Fruit fly (Drosophila melanogaster) whole organism, embryonic: ENCODE results near the gene mei-P26.

Source experiments
- Atf-2 ChIP-seq: fragments of 200-800 bp; sonication (Bioruptor generic); optimal IDR thresholded peaks from 2 replicates; lab custom pipeline; 2016; ENCODE audit warnings: missing biosample characterization, missing genetic modification characterization
- B-H2 ChIP-seq: fragments of 200-800 bp; sonication (Bioruptor generic); optimal IDR thresholded peaks from 2 replicates; lab custom pipeline; 2018; ENCODE audit warnings: missing biosample characterization, mild to moderate bottlenecking, missing genetic modification characterization
- BtbVII ChIP-seq: fragments of 200-800 bp; sonication (Bioruptor generic); optimal IDR thresholded peaks from 3 replicates; lab custom pipeline; 2017; ENCODE audit warnings: missing biosample characterization, mild to moderate bottlenecking, missing genetic modification characterization
- CG10267 ChIP-seq: fragments of 200-800 bp; sonication (Bioruptor generic); optimal IDR thresholded peaks from 2 replicates; lab custom pipeline; 2018; ENCODE audit warnings: missing biosample characterization, mild to moderate bottlenecking, missing genetic modification characterization, moderate library complexity
- CG10543 ChIP-seq: fragments of 200-800 bp; sonication (Bioruptor generic); optimal IDR thresholded peaks from 3 replicates; lab custom pipeline; 2017; ENCODE audit warnings: missing biosample characterization, mild to moderate bottlenecking, missing genetic modification characterization, moderate library complexity
- CG11085 ChIP-seq: fragments of 200-800 bp; sonication (Bioruptor generic); IDR thresholded peaks from 2 replicates; pipeline ENCODE4 v1.3.6; 2022; ENCODE audit warnings: missing biosample characterization, missing genetic modification characterization
- CG12104 ChIP-seq: fragments of 200-800 bp; sonication (Bioruptor generic); optimal IDR thresholded peaks from 3 replicates; lab custom pipeline; 2016; ENCODE audit warnings: missing biosample characterization, missing genetic modification characterization
- CG12659 ChIP-seq: fragments of 200-800 bp; sonication (Bioruptor generic); optimal IDR thresholded peaks from 3 replicates; lab custom pipeline; 2017; ENCODE audit warnings: mild to moderate bottlenecking, missing biosample characterization, missing genetic modification reagents, missing genetic modification characterization
- CG13123 ChIP-seq: fragments of 200-800 bp; sonication (Bioruptor generic); optimal IDR thresholded peaks from 2 replicates; lab custom pipeline; 2016; ENCODE audit warnings: missing biosample characterization, missing genetic modification characterization
- CG13287 ChIP-seq: fragments of 200-800 bp; sonication (Bioruptor generic); IDR thresholded peaks from 2 replicates; pipeline ENCODE4 v1.3.6; 2022; ENCODE audit warnings: missing biosample characterization, missing genetic modification characterization; ENCODE audit not compliant: partially characterized antibody
- CG13424 ChIP-seq: fragments of 200-800 bp; sonication (Bioruptor generic); optimal IDR thresholded peaks from 2 replicates; lab custom pipeline; 2019; ENCODE audit warnings: missing biosample characterization, mild to moderate bottlenecking, missing genetic modification characterization, moderate library complexity
- CG16779 ChIP-seq: fragments of 200-800 bp; sonication (Bioruptor generic); IDR thresholded peaks from 2 replicates; pipeline ENCODE4 v1.3.6; 2022; ENCODE audit warnings: missing biosample characterization, missing genetic modification characterization
- CG17568 ChIP-seq: fragments of 200-800 bp; sonication (Bioruptor generic); optimal IDR thresholded peaks from 2 replicates; lab custom pipeline; 2018; ENCODE audit warnings: missing biosample characterization, mild to moderate bottlenecking, missing genetic modification characterization, moderate library complexity
- CG32767 ChIP-seq: fragments of 200-800 bp; sonication (Bioruptor generic); IDR thresholded peaks from 2 replicates; pipeline ENCODE4 v1.3.6; 2022; ENCODE audit warnings: missing biosample characterization, missing genetic modification characterization
- CG32772 ChIP-seq: fragments of 200-800 bp; sonication (Bioruptor generic); IDR thresholded peaks from 2 replicates; pipeline ENCODE4 v1.3.6; 2022; ENCODE audit warnings: missing biosample characterization, missing genetic modification characterization
- CG4707 ChIP-seq: fragments of 200-800 bp; sonication (Bioruptor generic); optimal IDR thresholded peaks from 2 replicates; lab custom pipeline; 2018; ENCODE audit warnings: missing biosample characterization, mild to moderate bottlenecking, missing genetic modification characterization, moderate library complexity
- Dfd ChIP-seq, 2 experiments: fragments of >200 bp; optimal IDR thresholded peaks; 2 replicates each; lab custom pipeline; 2017; ENCODE audit warnings: missing biosample characterization in 2 of 2, missing genetic modification characterization in 2 of 2
- Dp ChIP-seq: fragments of 200-800 bp; sonication (Bioruptor generic); optimal IDR thresholded peaks from 2 replicates; lab custom pipeline; 2018; ENCODE audit warnings: missing biosample characterization, mild to moderate bottlenecking, missing genetic modification characterization, moderate library complexity
- E2f2 ChIP-seq: fragments of 200-800 bp; sonication (Bioruptor generic); IDR thresholded peaks from 2 replicates; pipeline ENCODE4 v1.3.6; 2022; ENCODE audit warnings: missing biosample characterization, missing genetic modification characterization
- HLH3B ChIP-seq: fragments of 200-800 bp; sonication (Bioruptor generic); IDR thresholded peaks from 2 replicates; pipeline ENCODE4 v1.3.6; 2022; ENCODE audit warnings: missing biosample characterization, missing genetic modification characterization
- Hr78 ChIP-seq, 2 experiments: fragments of 200-800 bp in 1 of 2; fragments of >200 bp in 1 of 2; sonication (Bioruptor generic) in 1 of 2; optimal IDR thresholded peaks; 2 replicates each; lab custom pipeline; 2017 to 2019; ENCODE audit warnings: missing biosample characterization in 2 of 2, missing genetic modification characterization in 2 of 2, mild to moderate bottlenecking in 1 of 2, moderate library complexity in 1 of 2
- Lhr ChIP-seq: fragments of 200-800 bp; sonication (Bioruptor generic); optimal IDR thresholded peaks from 3 replicates; lab custom pipeline; 2017; ENCODE audit warnings: mild to moderate bottlenecking, missing biosample characterization, missing genetic modification reagents, missing genetic modification characterization
- Med ChIP-seq: fragments of 200-800 bp; sonication (Bioruptor generic); peaks from one replicate; lab custom pipeline; 2016; ENCODE audit warnings: missing biosample characterization, missing genetic modification characterization, mild to moderate bottlenecking, inconsistent platforms, moderate library complexity
- NC2α ChIP-seq: fragments of 200-800 bp; sonication (Bioruptor generic); optimal IDR thresholded peaks from 2 replicates; lab custom pipeline; 2016; ENCODE audit warnings: missing biosample characterization, missing genetic modification characterization
- PHDP ChIP-seq: fragments of 200-800 bp; sonication (Bioruptor generic); optimal IDR thresholded peaks from 3 replicates; lab custom pipeline; 2018; ENCODE audit warnings: missing biosample characterization, mild to moderate bottlenecking, missing genetic modification characterization, moderate library complexity
- ara ChIP-seq: fragments of 200-800 bp; sonication (Bioruptor generic); IDR thresholded peaks from 2 replicates; pipeline ENCODE4 v1.3.6; 2022; ENCODE audit warnings: missing biosample characterization, missing genetic modification characterization
- ash1 ChIP-seq: fragments of 200-800 bp; sonication (Bioruptor generic); optimal IDR thresholded peaks from 2 replicates; lab custom pipeline; 2018; ENCODE audit warnings: missing biosample characterization, mild to moderate bottlenecking, missing genetic modification characterization
- chn ChIP-seq: fragments of 200-800 bp; sonication (Bioruptor generic); optimal IDR thresholded peaks from 2 replicates; lab custom pipeline; 2016; ENCODE audit warnings: missing biosample characterization, missing genetic modification characterization
- esg ChIP-seq: fragments of 200-800 bp; sonication (Bioruptor generic); conservative IDR thresholded peaks from 2 replicates; pipeline ENCODE4 v1.3.6; 2022; ENCODE audit warnings: missing biosample characterization, missing genetic modification characterization
- eyg ChIP-seq: fragments of 200-800 bp; sonication (Bioruptor generic); optimal IDR thresholded peaks from 3 replicates; lab custom pipeline; 2016; ENCODE audit warnings: missing biosample characterization, missing genetic modification characterization
- fd64A ChIP-seq: fragments of 200-800 bp; sonication (Bioruptor generic); optimal IDR thresholded peaks from 3 replicates; lab custom pipeline; 2018; ENCODE audit warnings: missing biosample characterization, mild to moderate bottlenecking, missing genetic modification characterization
- fd96Cb ChIP-seq: fragments of 200-800 bp; sonication (Bioruptor generic); optimal IDR thresholded peaks from 2 replicates; lab custom pipeline; 2018; ENCODE audit warnings: missing biosample characterization, mild to moderate bottlenecking, missing genetic modification characterization, moderate library complexity
- gcm2 ChIP-seq: fragments of 200-800 bp; sonication (Bioruptor generic); optimal IDR thresholded peaks from 2 replicates; lab custom pipeline; 2016; ENCODE audit warnings: missing biosample characterization, missing genetic modification characterization
- hbn ChIP-seq: fragments of 200-800 bp; sonication (Bioruptor generic); IDR thresholded peaks from 2 replicates; pipeline ENCODE4 v1.3.6; 2022; ENCODE audit warnings: missing biosample characterization, missing genetic modification characterization; ENCODE audit not compliant: partially characterized antibody
- kah ChIP-seq: fragments of 200-800 bp; sonication (Bioruptor generic); optimal IDR thresholded peaks from 2 replicates; lab custom pipeline; 2018; ENCODE audit warnings: missing biosample characterization, mild to moderate bottlenecking, missing genetic modification characterization
- ken ChIP-seq: fragments of 200-800 bp; sonication (Bioruptor generic); IDR thresholded peaks from 3 replicates; pipeline ENCODE4 v1.3.6; 2022; ENCODE audit warnings: missing biosample characterization, missing genetic modification characterization
- knrl ChIP-seq: fragments of 200-800 bp; sonication (Bioruptor generic); IDR thresholded peaks from 3 replicates; pipeline ENCODE4 v1.3.6; 2022; ENCODE audit warnings: missing biosample characterization, missing genetic modification characterization; ENCODE audit not compliant: partially characterized antibody
- lilli ChIP-seq: fragments of 200-800 bp; sonication (Bioruptor generic); optimal IDR thresholded peaks from 3 replicates; lab custom pipeline; 2016; ENCODE audit warnings: missing biosample characterization, missing genetic modification characterization
- lov ChIP-seq, 2 experiments: fragments of 200-800 bp in 1 of 2; fragments of >200 bp in 1 of 2; sonication (Bioruptor generic) in 1 of 2; IDR thresholded peaks in 1 of 2; optimal IDR thresholded peaks in 1 of 2; 2 replicates in 1 of 2; 3 replicates in 1 of 2; pipeline versions ENCODE4 v1.3.6 to Lab custom; 2017 to 2022; ENCODE audit warnings: missing biosample characterization in 1 of 2, missing genetic modification characterization in 1 of 2
- luna ChIP-seq: fragments of 200-800 bp; sonication (Bioruptor generic); optimal IDR thresholded peaks from 2 replicates; lab custom pipeline; 2016; ENCODE audit warnings: missing biosample characterization, missing genetic modification characterization
- nau ChIP-seq: fragments of 200-800 bp; sonication (Bioruptor generic); optimal IDR thresholded peaks from 3 replicates; lab custom pipeline; 2017; ENCODE audit warnings: missing biosample characterization, mild to moderate bottlenecking, missing genetic modification characterization, missing genetic modification reagents
- nmo ChIP-seq: fragments of 200-800 bp; sonication (Bioruptor generic); optimal IDR thresholded peaks from 2 replicates; lab custom pipeline; 2018; ENCODE audit warnings: missing biosample characterization, mild to moderate bottlenecking, missing genetic modification characterization, moderate library complexity
- pum ChIP-seq: fragments of 200-800 bp; sonication (Bioruptor generic); optimal IDR thresholded peaks from 2 replicates; lab custom pipeline; 2016; ENCODE audit warnings: missing biosample characterization, missing genetic modification characterization
- seq ChIP-seq: fragments of 200-800 bp; sonication (Bioruptor generic); IDR thresholded peaks from 2 replicates; pipeline ENCODE4 v1.3.6; 2022; ENCODE audit warnings: missing biosample characterization, missing genetic modification characterization
- sim ChIP-seq: fragments of 200-800 bp; sonication (Bioruptor generic); IDR thresholded peaks from 2 replicates; pipeline ENCODE4 v1.3.6; 2022; ENCODE audit warnings: missing biosample characterization, missing genetic modification characterization
- slp2 ChIP-seq: fragments of 200-800 bp; sonication (Bioruptor generic); optimal IDR thresholded peaks from 2 replicates; lab custom pipeline; 2016; ENCODE audit warnings: missing biosample characterization, missing genetic modification characterization
- tgo ChIP-seq: fragments of 200-800 bp; sonication (Bioruptor generic); IDR thresholded peaks from 3 replicates; pipeline ENCODE4 v1.3.6; 2022; ENCODE audit warnings: missing biosample characterization, missing genetic modification characterization
- unc-4 ChIP-seq: fragments of 200-800 bp; sonication (Bioruptor generic); IDR thresholded peaks from 2 replicates; pipeline ENCODE4 v1.3.6; 2022; ENCODE audit warnings: missing biosample characterization, missing genetic modification characterization; ENCODE audit not compliant: partially characterized antibody
- wor ChIP-seq: fragments of 200-800 bp; sonication (Bioruptor generic); IDR thresholded peaks from 2 replicates; pipeline ENCODE4 v1.3.6; 2022; ENCODE audit warnings: missing biosample characterization, missing genetic modification characterization
- zfh1 ChIP-seq: fragments of 200-800 bp; sonication (Bioruptor generic); IDR thresholded peaks from 3 replicates; pipeline ENCODE4 v1.3.6; 2022; ENCODE audit warnings: missing biosample characterization, missing genetic modification characterization

Gene mei-P26

DNA sequence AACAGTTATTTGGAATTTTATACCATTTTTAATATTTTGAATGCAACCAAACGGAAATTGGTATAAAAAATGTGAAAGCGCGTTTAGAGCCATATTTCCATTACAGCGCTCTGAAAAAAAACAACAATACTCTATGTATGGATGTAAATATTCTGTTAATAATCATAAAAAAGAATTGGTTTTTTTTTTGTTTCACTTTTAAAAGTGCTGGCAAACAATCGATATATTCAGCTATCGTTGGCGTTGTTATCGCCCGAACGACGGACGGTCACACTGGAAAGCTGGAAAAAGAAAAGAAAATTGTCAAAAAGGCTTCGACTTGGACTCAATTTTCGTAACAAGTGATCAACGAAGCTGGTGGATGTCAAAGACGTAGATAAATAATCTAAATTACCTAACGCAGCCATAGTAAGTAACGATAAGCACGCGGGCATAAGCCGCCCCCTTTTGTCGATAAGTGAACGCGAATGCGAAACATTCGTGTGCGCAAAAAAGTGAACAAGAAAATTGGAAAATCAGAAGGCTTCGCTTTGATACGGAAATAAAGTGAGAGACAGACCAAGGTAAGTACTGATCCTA, 20.7 kb upstream of the mei-P26 start, which contains the start of gene CG7065 (continued):
- TF ChIP-seq eyg (no peak), luna (GFP tag; lab: Kevin White, UChicago) (no peak), CG4707 (GFP tag; lab: Kevin White, UChicago) (no peak), BtbVII (GFP tag; lab: Kevin White, UChicago) (no peak), nau (GFP tag; lab: Kevin White, UChicago) (no peak), unc-4 (peak; percentile 66), nmo (GFP tag; lab: Kevin White, UChicago) (peak; percentile 9), ara (no peak), tgo (no peak), lilli (GFP tag; lab: Kevin White, UChicago) (no peak), kah (GFP tag; lab: Kevin White, UChicago) (no peak), Lhr (GFP tag; lab: Kevin White, UChicago) (no peak), CG12104 (GFP tag; lab: Kevin White, UChicago) (no peak), fd96Cb (tag; lab: Kevin White, UChicago) (no peak), knrl (peak; percentile 56; the same call in 2 of the 3 replicates), CG12659 (peak; percentile 28), B-H2 (GFP tag; lab: Kevin White, UChicago) (no peak), slp2 (GFP tag; lab: Kevin White, UChicago) (no peak), CG16779 (GFP tag; lab: Robert Waterston, UW) (no peak), Med (GFP tag; lab: Kevin White, UChicago) (peak; percentile 20), Dfd (GFP tag; optimal IDR thresholded peaks at IDR 0.05; lab: Kevin White, UChicago) (no peak), wor (GFP tag; lab: Robert Waterston, UW) (no peak), CG11085 (GFP tag; lab: Robert Waterston, UW) (no peak), CG32767 (GFP tag; lab: Robert Waterston, UW) (no peak), zfh1 (no peak), Hr78 (GFP tag; optimal IDR thresholded peaks at IDR 0.05; lab: Kevin White, UChicago) (no peak), gcm2 (GFP tag; lab: Kevin White, UChicago) (no peak), lov (optimal IDR thresholded peaks at IDR 0.05; lab: Kevin White, UChicago) (no peak), lov (GFP tag; IDR thresholded peaks at IDR 0.05; lab: Robert Waterston, UW) (no peak), CG13424 (tag; lab: Kevin White, UChicago) (no peak), PHDP (tag; lab: Kevin White, UChicago) (no peak), hbn (GFP tag; lab: Robert Waterston, UW) (peak; percentile 53), esg (GFP tag; lab: Robert Waterston, UW) (no peak), sim (GFP tag; lab: Robert Waterston, UW) (no peak), fd64A (no peak), NC2α (GFP tag; lab: Kevin White, UChicago) (no peak), CG10543 (GFP tag; lab: Kevin White, UChicago) (no peak), HLH3B (GFP tag; lab: Robert Waterston, UW) (no peak), Dp (GFP tag; lab: Kevin White, UChicago) (peak; percentile 55), CG10267 (tag; lab: Kevin White, UChicago) (peak; percentile 10), pum (GFP tag; lab: Kevin White, UChicago) (no peak), Atf-2 (no peak), CG32772 (no peak), E2f2 (GFP tag; lab: Robert Waterston, UW) (peak; percentile 56), seq (GFP tag; lab: Robert Waterston, UW) (no peak), ken (no peak), CG13287 (GFP tag; lab: Robert Waterston, UW) (peak; percentile 77), CG17568 (GFP tag; lab: Kevin White, UChicago) (no peak), CG13123 (no peak), ash1 (GFP tag; lab: Kevin White, UChicago) (no peak), chn (no peak)
